Fruit fly (Drosophila melanogaster) whole organism, prepupa: ENCODE data around the gene CG10195.

Source experiments
- CG11762 ChIP-seq: fragments of 200-800 bp; sonication (Bioruptor generic); optimal IDR thresholded peaks from 3 replicates; lab custom pipeline; 2016; ENCODE audit warnings: missing biosample characterization, missing genetic modification characterization; ENCODE audit not compliant: insufficient read depth
- CG3032 ChIP-seq: fragments of 200-800 bp; optimal IDR thresholded peaks from 2 replicates; lab custom pipeline; 2019; ENCODE audit warnings: missing biosample characterization, mild to moderate bottlenecking, missing genetic modification characterization, moderate library complexity
- CG31627 ChIP-seq: fragments of 200-800 bp; sonication (Bioruptor generic); optimal IDR thresholded peaks from 3 replicates; lab custom pipeline; 2016; ENCODE audit warnings: missing biosample characterization, missing genetic modification characterization
- CG4318 ChIP-seq: fragments of 200-800 bp; sonication (Bioruptor generic); optimal IDR thresholded peaks from 3 replicates; lab custom pipeline; 2017; ENCODE audit warnings: missing biosample characterization, mild to moderate bottlenecking, missing genetic modification characterization
- CG6792 ChIP-seq: fragments of 200-800 bp; sonication (Bioruptor generic); optimal IDR thresholded peaks from 3 replicates; lab custom pipeline; 2016; ENCODE audit warnings: missing biosample characterization, missing genetic modification characterization
- CG6854 ChIP-seq: fragments of 200-800 bp; sonication (Bioruptor generic); optimal IDR thresholded peaks from 2 replicates; lab custom pipeline; 2017; ENCODE audit warnings: missing biosample characterization, mild to moderate bottlenecking, missing genetic modification characterization
- Gug ChIP-seq: fragments of 200-800 bp; sonication (Bioruptor generic); IDR thresholded peaks from 2 replicates; pipeline ENCODE4 v1.3.6; 2022; ENCODE audit warnings: missing biosample characterization, missing genetic modification characterization
- Lpt ChIP-seq: fragments of 200-800 bp; sonication (Bioruptor generic); optimal IDR thresholded peaks from 3 replicates; lab custom pipeline; 2016; ENCODE audit warnings: missing biosample characterization, missing genetic modification characterization
- OdsH ChIP-seq: fragments of 200-800 bp; sonication (Bioruptor generic); optimal IDR thresholded peaks from 3 replicates; lab custom pipeline; 2016; ENCODE audit warnings: missing biosample characterization, missing genetic modification characterization
- Sox15 ChIP-seq: fragments of 200-800 bp; sonication (Bioruptor generic); optimal IDR thresholded peaks from 3 replicates; lab custom pipeline; 2016; ENCODE audit warnings: missing biosample characterization, missing genetic modification characterization
- achi ChIP-seq: fragments of 200-800 bp; sonication (Bioruptor generic); optimal IDR thresholded peaks from 3 replicates; lab custom pipeline; 2016; ENCODE audit warnings: missing biosample characterization, missing genetic modification characterization
- esn ChIP-seq: fragments of 200-800 bp; sonication (Bioruptor generic); optimal IDR thresholded peaks from 2 replicates; lab custom pipeline; 2016; ENCODE audit warnings: missing biosample characterization, mild to moderate bottlenecking, missing genetic modification characterization, moderate library complexity
- fd85E ChIP-seq: fragments of 200-800 bp; sonication (Bioruptor generic); optimal IDR thresholded peaks from 3 replicates; lab custom pipeline; 2016; ENCODE audit warnings: missing biosample characterization, missing genetic modification characterization
- ss ChIP-seq, 2 experiments: fragments of 200-800 bp; sonication (Bioruptor generic); optimal IDR thresholded peaks; 2 replicates in 1 of 2; 3 replicates in 1 of 2; lab custom pipeline; 2017 to 2018; ENCODE audit warnings: mild to moderate bottlenecking in 2 of 2, missing biosample characterization in 2 of 2, missing genetic modification characterization in 2 of 2, moderate library complexity in 1 of 2

- TF ChIP-seq CG11762 (no peak), Lpt (GFP tag; lab: Kevin White, UChicago) (no peak), CG4318 (GFP tag; lab: Kevin White, UChicago) (no peak), CG6792 (no peak), Gug (no peak), achi (GFP tag; lab: Kevin White, UChicago) (no peak), CG6854 (GFP tag; lab: Kevin White, UChicago) (no peak), CG3032 (tag; lab: Kevin White, UChicago) (no peak), OdsH (no peak), Sox15 (no peak), ss (GFP tag; optimal IDR thresholded peaks at IDR 0.05; lab: Kevin White, UChicago) (no peak), CG31627 (GFP tag; lab: Kevin White, UChicago) (no peak), fd85E (GFP tag; lab: Kevin White, UChicago) (no peak), esn (GFP tag; lab: Kevin White, UChicago) (no peak)
These were observed 29.3 kb downstream of the CG10195 start for dm6 chr2L:19455209-19455608.
